Worm (Caenorhabditis elegans): ENCODE data around the gene Y39A1A.18.

The Y39A1A.18 gene

ce11 chrIII:10649219-10649618, 45.1 kb downstream of the Y39A1A.18 start, which contains the start of gene emg-1:
Gene emg-1, plus strand, starts transcription at chrIII:10649519.
- TF ChIP-seq hlh-12 (tag; optimal IDR thresholded peaks at IDR 0.05) (no peak), lag-1 (GFP tag; IDR thresholded peaks at IDR 0.05) (no peak), xnd-1 (tag; optimal IDR thresholded peaks at IDR 0.05) (no peak), aptf-2 (GFP tag; conservative IDR thresholded peaks at IDR 0.05) (no peak), egl-44 (GFP tag; IDR thresholded peaks at IDR 0.05) (no peak), Y53F4B.3 (GFP tag; IDR thresholded peaks at IDR 0.05) (no peak), lsy-27 (tag; optimal IDR thresholded peaks at IDR 0.05; ENCODE audit: borderline replicate concordance, insufficient read depth) (no peak), sea-2 (GFP tag; IDR thresholded peaks at IDR 0.05) (no peak), snpc-1.1 (tag; optimal IDR thresholded peaks at IDR 0.05; ENCODE audit: insufficient read depth) (no peak), ceh-58 (GFP tag; IDR thresholded peaks at IDR 0.05) (no peak), F57A8.1 (GFP tag; optimal IDR thresholded peaks at IDR 0.05) (no peak)

ce11 chrIII:10646094-10646493, 48.2 kb downstream of the Y39A1A.18 start, which contains the start of gene orc-4:
Gene orc-4, plus strand, starts transcription at chrIII:10646170.
- TF ChIP-seq ekl-4 (GFP tag; IDR thresholded peaks at IDR 0.05): no peak
- 0 out of 2 replicates have a peak, but pooled peaks have one; percentile 33 for TF ChIP-seq Y95B8A.8 (GFP tag; IDR thresholded peaks at IDR 0.05)
- TF ChIP-seq hmg-1.2 (GFP tag; IDR thresholded peaks at IDR 0.05): no peak
- peak; percentile 11 for TF ChIP-seq F49E8.2 (tag; optimal IDR thresholded peaks at IDR 0.05; ENCODE audit: insufficient read depth)
- no peak for TF ChIP-seq ceh-40 (GFP tag; IDR thresholded peaks at IDR 0.05)
- TF ChIP-seq mcd-1 (GFP tag; IDR thresholded peaks at IDR 0.05): peak; percentile 75
- no peak for TF ChIP-seq F39B2.1 (GFP tag; IDR thresholded peaks at IDR 0.05)
- no peak for TF ChIP-seq akir-1 (GFP tag; optimal IDR thresholded peaks at IDR 0.05)
- no peak for TF ChIP-seq tlf-1 (GFP tag; optimal IDR thresholded peaks at IDR 0.05)
- no peak for TF ChIP-seq hrde-1 (tag; optimal IDR thresholded peaks at IDR 0.05; ENCODE audit: borderline replicate concordance)
- TF ChIP-seq Y53F4B.3 (GFP tag; IDR thresholded peaks at IDR 0.05): no peak
- TF ChIP-seq B0261.1 (tag; optimal IDR thresholded peaks at IDR 0.05): no peak
- no peak for TF ChIP-seq F10E7.11 (tag; optimal IDR thresholded peaks at IDR 0.05)
- no peak for TF ChIP-seq aptf-3 (GFP tag; IDR thresholded peaks at IDR 0.05)
- TF ChIP-seq lsl-1 (GFP tag; optimal IDR thresholded peaks at IDR 0.05): no peak
- no peak for TF ChIP-seq tbp1 (GFP tag; optimal IDR thresholded peaks at IDR 0.05)
- no peak for TF ChIP-seq rpc-1 (optimal IDR thresholded peaks at IDR 0.05)
- TF ChIP-seq rpc-1 (tag; optimal IDR thresholded peaks at IDR 0.05): no peak

DNA sequence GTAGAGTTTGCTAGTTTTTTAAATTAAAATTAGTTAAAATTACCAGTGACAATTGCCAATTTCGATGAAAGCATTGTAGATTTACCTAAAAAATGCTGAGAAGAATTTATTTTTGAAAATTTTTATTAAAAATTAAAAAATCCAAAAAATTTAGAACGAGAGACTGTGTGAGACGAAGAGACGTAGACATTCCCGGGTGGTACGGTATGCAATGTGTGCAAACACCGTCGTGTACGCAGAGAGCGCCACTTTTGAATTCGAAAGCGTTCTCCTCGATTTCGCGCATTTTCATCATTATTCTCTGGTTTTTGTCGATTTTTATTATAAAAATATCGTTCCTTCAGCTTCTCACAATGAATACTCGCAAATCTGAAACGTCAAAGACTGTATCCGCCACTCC, 51.5 kb downstream of the Y39A1A.18 start, which contains the start of the genes dhs-11 and orc-1:
Gene dhs-11 (minus strand): TSS at position 85 of the 400 bp plus-strand sequence.
Gene orc-1 (plus strand): TSS at position 349 of the 400 bp plus-strand sequence.
- TF ChIP-seq Y53F4B.3 (GFP tag; IDR thresholded peaks at IDR 0.05): no peak
- no peak for TF ChIP-seq bed-2 (GFP tag; IDR thresholded peaks at IDR 0.05)
- no peak for TF ChIP-seq cebp-2 (GFP tag; IDR thresholded peaks at IDR 0.05)
- no peak for TF ChIP-seq lir-1 (GFP tag; conservative IDR thresholded peaks at IDR 0.05)
- no peak for TF ChIP-seq ztf-3 (GFP tag; optimal IDR thresholded peaks at IDR 0.05)
- no peak for TF ChIP-seq attf-6 (GFP tag; IDR thresholded peaks at IDR 0.05)
- no peak for TF ChIP-seq B0019.2 (GFP tag; conservative IDR thresholded peaks at IDR 0.05)
- TF ChIP-seq dox-1 (GFP tag; IDR thresholded peaks at IDR 0.05): peak; percentile 67
- peak; percentile 35 for TF ChIP-seq tbp1 (GFP tag; optimal IDR thresholded peaks at IDR 0.05)
- no peak for TF ChIP-seq tlf-1 (GFP tag; optimal IDR thresholded peaks at IDR 0.05)
- no peak for TF ChIP-seq zfh-2 (GFP tag; conservative IDR thresholded peaks at IDR 0.05)
- no peak for TF ChIP-seq nfya-2 (GFP tag; IDR thresholded peaks at IDR 0.05)
- no peak for TF ChIP-seq ztf-18 (tag; optimal IDR thresholded peaks at IDR 0.05)
- TF ChIP-seq nhr-90 (tag; optimal IDR thresholded peaks at IDR 0.05): no peak
- TF ChIP-seq sptf-2 (GFP tag; optimal IDR thresholded peaks at IDR 0.05): no peak
- TF ChIP-seq madf-8 (GFP tag; conservative IDR thresholded peaks at IDR 0.05): peak; percentile 58; the same call in 1 of the 2 replicates
- TF ChIP-seq him-1 (tag; optimal IDR thresholded peaks at IDR 0.05): peak; percentile 34
- TF ChIP-seq ceh-91 (GFP tag; IDR thresholded peaks at IDR 0.05): no peak
- TF ChIP-seq ekl-4 (GFP tag; IDR thresholded peaks at IDR 0.05): no peak
- TF ChIP-seq D2030.7 (GFP tag; IDR thresholded peaks at IDR 0.05): peak; percentile 87
- no peak for TF ChIP-seq T26A5.8 (tag; optimal IDR thresholded peaks at IDR 0.05)
- no peak for TF ChIP-seq let-607 (tag; optimal IDR thresholded peaks at IDR 0.05)
- no peak for TF ChIP-seq athp-1 (tag; optimal IDR thresholded peaks at IDR 0.05)
